Worm (Caenorhabditis elegans): ENCODE results near the gene Y41D4B.14.

ce11 chrIV:1597018-1597417 is 20.2 kb downstream of the Y41D4B.14 start, which contains the start of gene ced-2:
- TF ChIP-seq jun-1 (tag; optimal IDR thresholded peaks at IDR 0.05) (no peak), tbx-2 (tag; optimal IDR thresholded peaks at IDR 0.05) (no peak), ztf-4 (tag; optimal IDR thresholded peaks at IDR 0.05) (no peak), pha-4 (tag; optimal IDR thresholded peaks at IDR 0.05) (no peak), fkh-10 (GFP tag; optimal IDR thresholded peaks at IDR 0.05) (no peak), mdl-1 (tag; optimal IDR thresholded peaks at IDR 0.05) (no peak), daf-12 (tag; optimal IDR thresholded peaks at IDR 0.05) (no peak), aly-2 (tag; optimal IDR thresholded peaks at IDR 0.05) (no peak), pqm-1 (tag; optimal IDR thresholded peaks at IDR 0.05) (no peak), zag-1 (tag; optimal IDR thresholded peaks at IDR 0.05) (no peak), egl-27 (tag; optimal IDR thresholded peaks at IDR 0.05) (no peak), ztf-11 (tag; optimal IDR thresholded peaks at IDR 0.05) (no peak), ama-1 (optimal IDR thresholded peaks at IDR 0.05) (no peak), unc-62 (GFP tag; optimal IDR thresholded peaks at IDR 0.05) (no peak)

All from whole organism, L3 larva.